Worm (Caenorhabditis elegans) whole organism, L4 larva: ENCODE results near the gene T06D4.6.

Experiments used
- daf-12 ChIP-seq: fragments of 150-350 bp; optimal IDR thresholded peaks from 2 replicates; lab custom pipeline; 2014; ENCODE audit warnings: missing biosample characterization, missing genetic modification reagents, missing genetic modification characterization
- dpl-1 ChIP-seq: fragments of 150-350 bp; optimal IDR thresholded peaks from 2 replicates; lab custom pipeline; 2014; ENCODE audit warnings: missing biosample characterization, missing genetic modification reagents, missing genetic modification characterization
- lin-15B ChIP-seq: fragments of 150-350 bp; sonication (generic microtip); optimal IDR thresholded peaks from 3 replicates; lab custom pipeline; 2014; ENCODE audit warnings: missing biosample characterization, missing genetic modification characterization
- lin-39 ChIP-seq: fragments of 150-350 bp; optimal IDR thresholded peaks from 2 replicates; lab custom pipeline; 2014; ENCODE audit warnings: missing biosample characterization, missing genetic modification reagents, missing genetic modification characterization

- no peak for TF ChIP-seq lin-39 (tag; lab: Kevin White, UChicago)
- TF ChIP-seq daf-12 = no peak
- no peak for TF ChIP-seq lin-15B
- no peak for TF ChIP-seq dpl-1 (GFP tag; lab: Kevin White, UChicago)
These were observed 48.8 kb downstream of the T06D4.6 start, which contains the start of gene F14D2.7 for ce11 chrII:3338556-3338955.
